Worm (Caenorhabditis elegans) whole organism, L4/young adult: ENCODE results near the gene ZK1127.13.

ENCODE experiments used
- dao-5 ChIP-seq: sonication (generic microtip); optimal IDR thresholded peaks from 2 replicates; lab custom pipeline; 2016; ENCODE audit warnings: missing genotype, missing genetic modification characterization, moderate library complexity, missing compliant biosample characterization
- him-1 ChIP-seq: sonication (generic microtip); optimal IDR thresholded peaks from 2 replicates; lab custom pipeline; 2016; ENCODE audit warnings: missing genotype, missing genetic modification reagents, missing genetic modification characterization, missing compliant biosample characterization

ce11 chrII:7093339-7093821 is 40.3 kb downstream of the ZK1127.13 start, which contains the start of gene T02G5.3:
- TF ChIP-seq him-1 (tag; lab: Kevin White, UChicago) = no peak
- no peak for TF ChIP-seq dao-5
